Worm (Caenorhabditis elegans) whole organism, midembryonic: Measurements from ENCODE around the gene let-805.
"Not testable (repeated sequence)": the region's sequence is repeated elsewhere in the genome, so short reads cannot be mapped to it uniquely, and the experiment has no call there.

ENCODE experiments used
- flt-1 ChIP-seq: fragments of 200-800 bp; sonication (Bioruptor generic); IDR thresholded peaks from 2 replicates; pipeline ENCODE4 v1.3.6; 2022; ENCODE audit warnings: missing genetic modification characterization, missing compliant biosample characterization
- med-1 ChIP-seq: sonication (generic microtip); optimal IDR thresholded peaks from 2 replicates; lab custom pipeline; 2017; ENCODE audit warnings: missing genetic modification characterization, mild to moderate bottlenecking, missing compliant biosample characterization, antibody characterized with exemption, missing genetic modification reagents; ENCODE audit not compliant: insufficient read depth
- ref-1 ChIP-seq: fragments of 200-800 bp; sonication (Bioruptor generic); conservative IDR thresholded peaks from 2 replicates; pipeline ENCODE4 v1.3.6; 2022; ENCODE audit warnings: missing genetic modification reagents, missing genetic modification characterization, missing compliant biosample characterization
- tab-1 ChIP-seq: fragments of 200-800 bp; sonication (Bioruptor generic); IDR thresholded peaks from 2 replicates; pipeline ENCODE4 v1.3.6; 2022; ENCODE audit warnings: missing genetic modification characterization, missing compliant biosample characterization

DNA sequence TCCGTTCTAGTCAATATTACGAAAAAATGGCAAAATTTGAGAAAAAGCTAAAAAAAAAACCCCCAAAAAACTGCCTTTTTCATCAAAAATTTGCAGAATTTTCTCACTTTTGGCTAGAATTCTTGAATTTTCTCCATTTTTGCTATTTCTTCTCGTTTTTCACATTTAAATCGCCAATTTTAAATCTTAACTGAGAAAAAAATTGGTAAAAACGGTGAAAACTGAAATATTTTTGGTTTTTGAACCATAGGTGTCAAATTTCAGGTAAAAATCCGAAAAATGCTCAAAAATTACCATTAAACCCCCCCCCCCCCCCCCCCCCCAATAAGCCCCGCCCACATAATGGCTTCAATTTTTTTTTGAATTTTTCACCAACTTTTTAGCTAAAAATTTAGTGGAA lies 41.5 kb downstream of the let-805 start, which contains the start of gene cox-6B:
- TF ChIP-seq med-1; ref-1 (GFP tag; lab: Robert Waterston, UW); flt-1 (GFP tag; lab: Robert Waterston, UW); tab-1 (GFP tag; lab: Robert Waterston, UW): not testable (repeated sequence)
